Fruit fly (Drosophila melanogaster): ENCODE data around the gene Cont.

Cont gene

DNA sequence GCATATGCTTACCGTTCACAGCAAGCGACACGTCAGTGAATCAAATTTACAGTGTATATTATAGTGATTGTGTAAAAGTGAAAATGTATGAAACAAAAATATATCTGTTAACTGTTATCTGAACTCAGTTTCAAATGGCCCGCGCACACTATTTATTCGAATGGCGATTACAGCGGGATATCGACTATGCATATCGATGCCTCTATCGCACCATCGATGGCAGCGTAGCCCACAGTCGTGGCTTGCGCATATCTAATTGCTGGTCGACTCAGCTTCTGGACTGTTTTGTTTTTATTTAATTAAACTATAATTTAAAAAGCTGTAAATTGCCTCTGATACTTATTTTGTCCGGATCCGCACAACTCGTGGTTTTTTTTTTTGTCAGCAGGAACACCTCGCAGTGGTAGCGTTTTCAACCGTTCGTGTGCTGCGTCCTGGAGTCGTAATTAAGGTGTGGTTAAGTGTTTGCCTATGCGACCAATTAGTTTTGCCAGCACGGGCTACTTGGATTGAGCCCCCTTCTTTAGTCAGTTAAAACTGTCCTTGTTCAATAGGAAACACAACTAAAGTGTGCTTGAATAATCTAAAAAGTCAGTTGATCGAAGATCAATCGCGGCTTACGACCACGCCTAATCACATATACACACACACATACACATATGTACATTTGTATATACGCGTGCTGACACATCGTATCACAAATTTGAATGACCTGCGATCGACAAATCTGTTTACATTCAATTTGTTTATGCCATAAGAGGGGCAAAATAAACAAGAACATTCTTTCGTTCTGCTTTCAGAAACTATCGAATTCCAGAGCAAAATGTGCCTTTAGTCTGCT lies at the start of gene Cont:
Cont (plus strand) TSS at position 228 of the 841 bp plus-strand sequence.
- TF ChIP-seq CG10348 (GFP tag; IDR thresholded peaks at IDR 0.05), result no peak
- TF ChIP-seq CG13204 (GFP tag; optimal IDR thresholded peaks at IDR 0.05), result no peak

DNA sequence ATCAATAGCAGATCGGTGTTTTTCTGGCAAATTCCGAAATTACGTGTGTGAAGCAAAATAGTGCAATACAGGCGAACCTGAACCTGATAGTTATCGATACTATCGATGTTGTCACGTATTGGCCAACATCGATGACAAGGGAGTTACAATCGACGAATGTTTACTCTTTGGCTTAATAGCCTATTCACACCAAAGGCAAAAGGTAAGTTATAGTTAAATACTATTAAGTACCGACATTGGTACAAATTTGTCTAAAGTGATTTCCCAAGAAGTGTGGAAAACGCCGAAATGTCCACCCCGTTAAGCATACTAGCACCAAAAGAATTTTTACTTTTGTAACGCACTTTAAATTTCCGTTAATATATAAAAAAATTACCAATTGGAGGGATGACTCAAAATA lies 47.1 kb upstream of the Cont start, which contains the start of gene CG9776:
CG9776 (minus strand) TSS at position 108 of the 400 bp plus-strand sequence.
- TF ChIP-seq CG8159 (tag; optimal IDR thresholded peaks at IDR 0.05) (no peak), CG4496 (GFP tag; IDR thresholded peaks at IDR 0.05) (peak; percentile 65), CG32121 (GFP tag; IDR thresholded peaks at IDR 0.05) (peak; percentile 42), Snoo (tag; optimal IDR thresholded peaks at IDR 0.05) (peak; percentile 50), D1 (tag; optimal IDR thresholded peaks at IDR 0.05) (no peak), CG15710 (tag; optimal IDR thresholded peaks at IDR 0.05) (no peak), CG17806 (tag; optimal IDR thresholded peaks at IDR 0.05) (no peak), fd96Ca (GFP tag; IDR thresholded peaks at IDR 0.05) (no peak; the same call in 2 of the 3 replicates), rn (GFP tag; IDR thresholded peaks at IDR 0.05) (no peak), Pif1B (GFP tag; optimal IDR thresholded peaks at IDR 0.05) (no peak), EcR (GFP tag; optimal IDR thresholded peaks at IDR 0.05) (no peak), Ets98B (GFP tag; IDR thresholded peaks at IDR 0.05) (no peak), CG8301 (tag; optimal IDR thresholded peaks at IDR 0.05) (no peak), CG12605 (GFP tag; IDR thresholded peaks at IDR 0.05) (no peak), CG34367 (tag; optimal IDR thresholded peaks at IDR 0.05) (peak; percentile 13), CG14655 (GFP tag; optimal IDR thresholded peaks at IDR 0.05) (no peak), Pif1A (GFP tag; optimal IDR thresholded peaks at IDR 0.05) (no peak), gl (tag; optimal IDR thresholded peaks at IDR 0.05) (no peak), CG13204 (GFP tag; optimal IDR thresholded peaks at IDR 0.05) (no peak), CG10348 (GFP tag; IDR thresholded peaks at IDR 0.05) (no peak), CG9948 (tag; optimal IDR thresholded peaks at IDR 0.05) (no peak)

DNA sequence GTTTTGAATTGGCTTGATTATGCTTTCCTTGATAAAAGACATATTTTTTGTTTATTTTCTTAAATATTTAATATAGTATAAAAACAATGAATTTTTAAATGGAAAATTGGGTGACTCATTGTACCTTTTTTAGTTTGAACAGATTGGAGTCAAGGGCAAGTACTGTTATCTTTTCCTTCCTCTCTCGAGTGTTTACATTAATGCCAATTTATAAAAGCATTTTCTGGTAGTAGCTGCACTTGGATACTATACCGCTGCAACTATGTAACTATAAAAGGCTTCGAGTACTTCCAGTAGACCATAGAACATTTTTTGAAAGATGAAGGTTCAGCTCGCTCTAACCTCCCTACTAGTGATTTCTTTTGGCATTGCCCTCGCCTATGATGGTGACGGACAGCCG lies 46.3 kb upstream of the Cont start, which contains the start of gene CG14645:
CG14645 (plus strand) TSS at position 301 of the 400 bp plus-strand sequence.
- no peak for TF ChIP-seq CG10348 (GFP tag; IDR thresholded peaks at IDR 0.05)
- no peak for TF ChIP-seq Snoo (tag; optimal IDR thresholded peaks at IDR 0.05)
- no peak for TF ChIP-seq CG15710 (tag; optimal IDR thresholded peaks at IDR 0.05)
- TF ChIP-seq CG14655 (GFP tag; optimal IDR thresholded peaks at IDR 0.05), result no peak
- TF ChIP-seq CG13204 (GFP tag; optimal IDR thresholded peaks at IDR 0.05), result no peak
- TF ChIP-seq CG34367 (tag; optimal IDR thresholded peaks at IDR 0.05), result no peak
- TF ChIP-seq EcR (GFP tag; optimal IDR thresholded peaks at IDR 0.05), result no peak
- TF ChIP-seq Pif1B (GFP tag; optimal IDR thresholded peaks at IDR 0.05), result no peak
- TF ChIP-seq CG17806 (tag; optimal IDR thresholded peaks at IDR 0.05), result no peak
- no peak for TF ChIP-seq fd96Ca (GFP tag; IDR thresholded peaks at IDR 0.05)
- no peak for TF ChIP-seq gl (tag; optimal IDR thresholded peaks at IDR 0.05)
- TF ChIP-seq CG12605 (GFP tag; IDR thresholded peaks at IDR 0.05), result no peak
- TF ChIP-seq Pif1A (GFP tag; optimal IDR thresholded peaks at IDR 0.05), result no peak

DNA sequence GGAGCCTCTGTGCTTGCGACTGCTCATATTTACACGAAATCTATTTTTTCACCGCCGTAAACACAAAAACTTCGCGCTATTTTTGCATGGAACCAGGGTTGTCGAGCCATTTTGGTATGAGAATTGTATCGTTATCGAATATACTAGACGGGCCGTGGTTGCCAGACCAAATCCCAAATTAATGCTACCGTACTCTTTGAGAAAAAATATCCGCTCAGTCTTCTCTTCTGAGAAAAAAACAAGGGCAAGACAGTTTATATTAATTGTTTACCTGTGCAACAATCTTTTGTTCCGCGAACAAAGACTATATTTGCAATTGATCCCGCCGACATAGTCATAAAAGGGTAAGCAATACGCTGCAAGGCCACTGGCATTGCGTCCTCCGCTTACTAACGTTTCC lies 43.5 kb upstream of the Cont start, which contains the start of the genes Skp2 and CG1103:
Skp2 (minus strand) TSS at position 95 of the 400 bp plus-strand sequence.
CG1103 (plus strand) TSS at position 176 of the 400 bp plus-strand sequence.
- no peak for TF ChIP-seq CG4496 (GFP tag; IDR thresholded peaks at IDR 0.05)
- TF ChIP-seq EcR (GFP tag; optimal IDR thresholded peaks at IDR 0.05), result peak; percentile 55
- peak; percentile 3 for TF ChIP-seq Snoo (tag; optimal IDR thresholded peaks at IDR 0.05)

DNA sequence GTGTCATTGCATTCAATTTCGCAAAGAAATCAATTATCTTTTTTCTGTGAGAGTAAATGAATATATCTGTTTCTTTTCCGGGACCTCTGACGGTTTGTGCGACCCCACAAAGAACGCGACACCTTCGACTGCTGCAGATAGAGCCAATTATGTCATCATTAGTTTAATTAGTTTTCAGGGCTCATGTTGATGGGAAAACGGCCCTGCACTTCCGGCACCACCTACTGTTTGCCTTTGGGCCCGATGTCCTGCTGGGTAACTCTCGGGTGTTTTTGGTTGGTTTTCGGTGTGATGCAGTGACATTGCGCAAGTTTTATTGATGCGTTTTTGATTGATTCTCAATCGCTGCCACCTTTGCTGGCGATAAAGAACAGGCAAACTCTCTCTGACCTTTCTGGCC lies 40.9 kb upstream of the Cont start:
- TF ChIP-seq gl (tag; optimal IDR thresholded peaks at IDR 0.05) (no peak), CG14655 (GFP tag; optimal IDR thresholded peaks at IDR 0.05) (no peak), Pif1A (GFP tag; optimal IDR thresholded peaks at IDR 0.05) (no peak), CG13204 (GFP tag; optimal IDR thresholded peaks at IDR 0.05) (no peak), Pif1B (GFP tag; optimal IDR thresholded peaks at IDR 0.05) (no peak), CG4496 (GFP tag; IDR thresholded peaks at IDR 0.05) (no peak), CG32121 (GFP tag; IDR thresholded peaks at IDR 0.05) (no peak), fd96Ca (GFP tag; IDR thresholded peaks at IDR 0.05) (no peak), Ets98B (GFP tag; IDR thresholded peaks at IDR 0.05) (no peak), CG9948 (tag; optimal IDR thresholded peaks at IDR 0.05) (no peak), rn (GFP tag; IDR thresholded peaks at IDR 0.05) (no peak), CG34367 (tag; optimal IDR thresholded peaks at IDR 0.05) (no peak), CG8159 (tag; optimal IDR thresholded peaks at IDR 0.05) (no peak), CG8301 (tag; optimal IDR thresholded peaks at IDR 0.05) (no peak), CG12605 (GFP tag; IDR thresholded peaks at IDR 0.05) (no peak), D1 (tag; optimal IDR thresholded peaks at IDR 0.05) (no peak), EcR (GFP tag; optimal IDR thresholded peaks at IDR 0.05) (no peak), CG10348 (GFP tag; IDR thresholded peaks at IDR 0.05) (no peak), CG15710 (tag; optimal IDR thresholded peaks at IDR 0.05) (no peak)

DNA sequence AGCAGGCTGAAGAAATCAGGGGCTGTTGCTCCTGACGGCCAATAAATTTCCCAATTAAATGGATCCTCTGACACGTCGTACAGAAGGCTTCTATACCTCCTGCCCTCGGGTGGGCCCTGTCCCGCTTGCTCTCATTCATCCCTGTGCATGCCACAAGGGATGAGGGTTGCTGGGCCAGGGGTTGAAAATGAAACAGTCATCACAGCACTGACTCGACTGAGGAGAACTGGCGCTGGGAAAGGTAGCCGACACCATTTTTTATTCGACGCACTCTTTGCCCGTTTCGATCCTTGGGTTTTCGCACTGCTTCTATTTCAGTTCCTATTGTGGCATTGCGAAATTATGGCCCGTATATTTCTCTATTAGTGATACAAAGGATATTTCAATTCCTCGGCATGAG lies 39.9 kb upstream of the Cont start:
- TF ChIP-seq CG32121 (GFP tag; IDR thresholded peaks at IDR 0.05) (no peak), Snoo (tag; optimal IDR thresholded peaks at IDR 0.05) (no peak), CG8301 (tag; optimal IDR thresholded peaks at IDR 0.05) (no peak), fd96Ca (GFP tag; IDR thresholded peaks at IDR 0.05) (no peak), Pif1B (GFP tag; optimal IDR thresholded peaks at IDR 0.05) (no peak), Pif1A (GFP tag; optimal IDR thresholded peaks at IDR 0.05) (no peak), CG8159 (tag; optimal IDR thresholded peaks at IDR 0.05) (no peak), CG9948 (tag; optimal IDR thresholded peaks at IDR 0.05) (no peak)

All from whole organism, pupa.